Worm (Caenorhabditis elegans) whole organism, L3 larva: ENCODE measurements around the gene glb-34.

ENCODE experiments used
- R02D3.7 ChIP-seq: fragments of 150-350 bp; optimal IDR thresholded peaks from 2 replicates; lab custom pipeline; 2014; ENCODE audit warnings: missing biosample characterization, missing genetic modification characterization
- ZK546.5 ChIP-seq: sonication (generic microtip); optimal IDR thresholded peaks from 2 replicates; lab custom pipeline; 2017; ENCODE audit warnings: missing biosample characterization, missing genetic modification characterization
- aly-2 ChIP-seq: fragments of 150-350 bp; optimal IDR thresholded peaks from 2 replicates; lab custom pipeline; 2014; ENCODE audit warnings: missing biosample characterization, missing genetic modification characterization
- ama-1 ChIP-seq: fragments of 150-350 bp; optimal IDR thresholded peaks from 2 replicates; lab custom pipeline; 2018
- ceh-16 ChIP-seq: sonication (generic microtip); optimal IDR thresholded peaks from 2 replicates; lab custom pipeline; 2017; ENCODE audit warnings: missing biosample characterization, missing genetic modification characterization
- daf-12 ChIP-seq: fragments of 150-350 bp; optimal IDR thresholded peaks from 2 replicates; lab custom pipeline; 2014; ENCODE audit warnings: missing biosample characterization, missing genetic modification reagents, missing genetic modification characterization
- egl-27 ChIP-seq: sonication (generic microtip); optimal IDR thresholded peaks from 4 replicates; lab custom pipeline; 2017; ENCODE audit warnings: missing biosample characterization, missing genetic modification reagents, missing genetic modification characterization
- egl-5 ChIP-seq: fragments of 150-350 bp; optimal IDR thresholded peaks from 2 replicates; lab custom pipeline; 2017; ENCODE audit warnings: missing biosample characterization, missing genetic modification reagents, missing genetic modification characterization, inconsistent platforms
- elt-2 ChIP-seq: sonication (generic microtip); optimal IDR thresholded peaks from 2 replicates; lab custom pipeline; 2016; ENCODE audit warnings: missing genetic modification reagents, mild to moderate bottlenecking, missing genetic modification characterization, missing compliant biosample characterization
- elt-3 ChIP-seq, 3 experiments: fragments of 150-350 bp in 1 of 3; sonication (generic microtip) in 2 of 3; optimal IDR thresholded peaks; 2 replicates in 2 of 3; 4 replicates in 1 of 3; lab custom pipeline; 2014 to 2017; ENCODE audit warnings: missing biosample characterization in 3 of 3, missing genetic modification characterization in 3 of 3
- eor-1 ChIP-seq, 2 experiments: fragments of 150-350 bp; optimal IDR thresholded peaks; 2 replicates each; lab custom pipeline; 2014 to 2018; ENCODE audit warnings: missing biosample characterization in 2 of 2, missing genetic modification characterization in 2 of 2
- fkh-10 ChIP-seq: sonication (generic microtip); optimal IDR thresholded peaks from 2 replicates; lab custom pipeline; 2017; ENCODE audit warnings: missing biosample characterization, missing genetic modification reagents, missing genetic modification characterization
- fos-1 ChIP-seq: fragments of 150-350 bp; optimal IDR thresholded peaks from 2 replicates; lab custom pipeline; 2014; ENCODE audit warnings: missing biosample characterization, missing genetic modification characterization
- hmg-11 ChIP-seq: sonication (generic microtip); optimal IDR thresholded peaks from 2 replicates; lab custom pipeline; 2016; ENCODE audit warnings: missing genetic modification characterization, missing compliant biosample characterization
- lin-15B ChIP-seq: fragments of 150-350 bp; optimal IDR thresholded peaks from 2 replicates; lab custom pipeline; 2014; ENCODE audit warnings: missing biosample characterization, missing genetic modification characterization
- lin-39 ChIP-seq: fragments of 150-350 bp; optimal IDR thresholded peaks from 2 replicates; lab custom pipeline; 2018; ENCODE audit warnings: missing biosample characterization, missing genetic modification reagents, missing genetic modification characterization
- mdl-1 ChIP-seq: fragments of 150-350 bp; optimal IDR thresholded peaks from 2 replicates; lab custom pipeline; 2014; ENCODE audit warnings: missing biosample characterization, missing genetic modification characterization
- mml-1 ChIP-seq: fragments of 150-350 bp; sonication (generic microtip); optimal IDR thresholded peaks from 3 replicates; lab custom pipeline; 2014; ENCODE audit warnings: missing biosample characterization, missing genetic modification characterization
- nfya-1 ChIP-seq: sonication (generic microtip); optimal IDR thresholded peaks from 2 replicates; lab custom pipeline; 2017; ENCODE audit warnings: missing genetic modification characterization, mild to moderate bottlenecking, missing compliant biosample characterization, antibody characterized with exemption, moderate library complexity; ENCODE audit not compliant: insufficient read depth
- nhr-11 ChIP-seq: fragments of 150-350 bp; optimal IDR thresholded peaks from 2 replicates; lab custom pipeline; 2014; ENCODE audit warnings: missing biosample characterization, missing genetic modification characterization
- nhr-23 ChIP-seq: fragments of 150-350 bp; optimal IDR thresholded peaks from 2 replicates; lab custom pipeline; 2014; ENCODE audit warnings: missing biosample characterization, missing genetic modification reagents, missing genetic modification characterization
- nhr-28 ChIP-seq: fragments of 150-350 bp; optimal IDR thresholded peaks from 2 replicates; lab custom pipeline; 2014; ENCODE audit warnings: missing biosample characterization, missing genetic modification characterization
- nhr-76 ChIP-seq: fragments of 150-350 bp; sonication (generic microtip); optimal IDR thresholded peaks from 5 replicates; lab custom pipeline; 2014; ENCODE audit warnings: missing biosample characterization, missing genetic modification characterization
- pha-4 ChIP-seq: fragments of 150-350 bp; optimal IDR thresholded peaks from 2 replicates; lab custom pipeline; 2014; ENCODE audit warnings: missing biosample characterization, missing genetic modification reagents, missing genetic modification characterization
- pqm-1 ChIP-seq: fragments of 150-350 bp; optimal IDR thresholded peaks from 2 replicates; lab custom pipeline; 2017; ENCODE audit warnings: missing biosample characterization, missing genetic modification characterization, inconsistent platforms
- skn-1 ChIP-seq: fragments of 150-350 bp; optimal IDR thresholded peaks from 2 replicates; lab custom pipeline; 2014; ENCODE audit warnings: missing biosample characterization, missing genetic modification characterization
- snpc-4 ChIP-seq: fragments of 150-350 bp; optimal IDR thresholded peaks from 2 replicates; lab custom pipeline; 2014; ENCODE audit warnings: missing biosample characterization, missing genetic modification characterization
- tbx-2 ChIP-seq: sonication (generic microtip); optimal IDR thresholded peaks from 2 replicates; lab custom pipeline; 2016; ENCODE audit warnings: mild to moderate bottlenecking, missing genetic modification characterization, missing compliant biosample characterization
- unc-62 ChIP-seq: fragments of 150-350 bp; sonication (generic microtip); optimal IDR thresholded peaks from 4 replicates; lab custom pipeline; 2014; ENCODE audit warnings: missing biosample characterization, missing genetic modification reagents, missing genetic modification characterization
- zag-1 ChIP-seq: fragments of 150-350 bp; optimal IDR thresholded peaks from 2 replicates; lab custom pipeline; 2014; ENCODE audit warnings: missing biosample characterization, missing genetic modification characterization
- ztf-4 ChIP-seq: fragments of 150-350 bp; optimal IDR thresholded peaks from 2 replicates; lab custom pipeline; 2014; ENCODE audit warnings: missing biosample characterization, missing genetic modification characterization

Gene glb-34

ce11 chrIV:14572607-14573006, at the start of gene glb-34:
TSS of gene glb-34 (minus strand) at chrIV:14572707.
- TF ChIP-seq mml-1 (tag; lab: Kevin White, UChicago) (no peak), daf-12 (no peak), fkh-10 (GFP tag; lab: Kevin White, UChicago) (no peak), skn-1 (no peak)

- TF ChIP-seq elt-3 (tag; optimal IDR thresholded peaks at IDR 0.05; lab: Kevin White, UChicago), result no peak
- no peak for TF ChIP-seq mml-1 (tag; lab: Kevin White, UChicago)
- peak; percentile 41 for TF ChIP-seq nfya-1
- TF ChIP-seq lin-15B (tag; lab: Kevin White, UChicago), result no peak
- TF ChIP-seq ZK546.5, result no peak
- TF ChIP-seq nhr-23 (tag; lab: Kevin White, UChicago), result no peak
- TF ChIP-seq skn-1, result no peak
- no peak for TF ChIP-seq snpc-4
- no peak for TF ChIP-seq elt-2 (tag; lab: Kevin White, UChicago)
- no peak for TF ChIP-seq aly-2 (tag; lab: Kevin White, UChicago)
- TF ChIP-seq fos-1, result no peak
- TF ChIP-seq lin-39 (tag; lab: Kevin White, UChicago), result peak; percentile 66
- no peak for TF ChIP-seq daf-12
- peak; percentile 61 for TF ChIP-seq nhr-11 (tag; lab: Kevin White, UChicago)
These were observed 49.6 kb upstream of the glb-34 start for ce11 chrIV:14622109-14622508.

ce11 chrIV:14621117-14621516, 48.6 kb upstream of the glb-34 start:
- TF ChIP-seq egl-5 (tag; lab: Kevin White, UChicago) (no peak), pqm-1 (no peak), fkh-10 (GFP tag; lab: Kevin White, UChicago) (no peak), ceh-16 (tag; lab: Kevin White, UChicago) (no peak), nhr-76 (no peak), nhr-23 (tag; lab: Kevin White, UChicago) (no peak), unc-62 (GFP tag; lab: Kevin White, UChicago) (no peak)

ce11 chrIV:14620543-14620942, 48.0 kb upstream of the glb-34 start:
- no peak for TF ChIP-seq R02D3.7 (tag; lab: Kevin White, UChicago)
- no peak for TF ChIP-seq eor-1 (tag; optimal IDR thresholded peaks at IDR 0.05; lab: Kevin White, UChicago)
- peak; percentile 74 for TF ChIP-seq pqm-1
- peak; percentile 27 for TF ChIP-seq ama-1
- peak; percentile 12 for TF ChIP-seq nhr-11 (tag; lab: Kevin White, UChicago)
- TF ChIP-seq nhr-23 (tag; lab: Kevin White, UChicago), result no peak
- peak; percentile 39 for TF ChIP-seq ztf-4 (tag; lab: Kevin White, UChicago)
- TF ChIP-seq pha-4 (tag; lab: Kevin White, UChicago), result peak; percentile 84
- no peak for TF ChIP-seq ceh-16 (tag; lab: Kevin White, UChicago)
- TF ChIP-seq mdl-1 (tag; lab: Kevin White, UChicago), result peak; percentile 49
- peak; percentile 54 for TF ChIP-seq lin-39 (tag; lab: Kevin White, UChicago)
- peak; percentile 28 for TF ChIP-seq hmg-11
- peak; percentile 57 for TF ChIP-seq skn-1
- TF ChIP-seq zag-1 (tag; lab: Kevin White, UChicago), result no peak
- peak; percentile 62 for TF ChIP-seq snpc-4
- TF ChIP-seq nfya-1, result peak; percentile 82
- TF ChIP-seq tbx-2 (tag; lab: Kevin White, UChicago), result no peak
- TF ChIP-seq lin-15B (tag; lab: Kevin White, UChicago), result peak; percentile 38
- no peak for TF ChIP-seq egl-27 (tag; lab: Kevin White, UChicago)

- TF ChIP-seq elt-2 (tag; lab: Kevin White, UChicago) (peak; percentile 41), pha-4 (tag; lab: Kevin White, UChicago) (peak; percentile 2), nhr-28 (tag; lab: Kevin White, UChicago) (no peak)
These were observed 47.5 kb upstream of the glb-34 start for ce11 chrIV:14620042-14620441.

- TF ChIP-seq pha-4 (tag; lab: Kevin White, UChicago) (no peak), ama-1 (peak; percentile 8)
These were observed 46.0 kb upstream of the glb-34 start for ce11 chrIV:14618551-14618950.
